Worm (Caenorhabditis elegans): ENCODE measurements around the gene F15H10.12.

DNA sequence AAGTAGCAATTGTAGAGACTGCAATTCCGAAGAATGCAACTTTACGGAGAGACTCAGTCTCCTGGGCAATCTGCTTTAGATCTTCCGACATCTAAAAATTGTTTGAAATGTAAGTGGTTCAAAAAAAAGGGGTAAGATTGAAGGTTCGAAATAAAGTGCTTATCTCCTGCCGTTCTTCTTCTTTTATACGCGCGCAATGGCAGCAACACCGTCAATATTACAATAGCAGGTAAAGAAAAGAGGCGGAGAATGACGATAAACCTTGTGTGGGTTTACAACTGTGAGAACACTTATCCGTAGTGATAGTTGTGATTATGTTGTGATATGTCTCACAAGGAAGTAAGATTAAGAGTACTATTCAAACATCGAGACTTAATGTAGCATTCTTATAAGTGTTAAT, 11.9 kb upstream of the F15H10.12 start, which contains the start of gene col-13:
- TF ChIP-seq pat-9 (tag; optimal IDR thresholded peaks at IDR 0.05) (no peak), rnt-1 (tag; optimal IDR thresholded peaks at IDR 0.05) (no peak), hlh-6 (tag; optimal IDR thresholded peaks at IDR 0.05) (no peak), ceh-9 (tag; optimal IDR thresholded peaks at IDR 0.05) (no peak), unc-55 (GFP tag; optimal IDR thresholded peaks at IDR 0.05) (no peak), hlh-8 (tag; optimal IDR thresholded peaks at IDR 0.05) (no peak), tbx-2 (tag; optimal IDR thresholded peaks at IDR 0.05) (no peak), nhr-11 (tag; optimal IDR thresholded peaks at IDR 0.05) (no peak), ttx-3 (tag; optimal IDR thresholded peaks at IDR 0.05) (no peak), sdc-2 (tag; optimal IDR thresholded peaks at IDR 0.05) (no peak)
